Fruit fly (Drosophila melanogaster) whole organism, embryonic: ENCODE measurements around the gene Ids.

ENCODE experiments used
- Aef1 ChIP-seq: fragments of 200-800 bp; sonication (Bioruptor generic); IDR thresholded peaks from 3 replicates; pipeline ENCODE4 v1.3.6; 2022; ENCODE audit warnings: missing biosample characterization, missing genetic modification characterization
- Antp ChIP-seq: fragments of 200-800 bp; sonication (Bioruptor generic); optimal IDR thresholded peaks from 3 replicates; lab custom pipeline; 2016; ENCODE audit warnings: missing biosample characterization, missing genetic modification characterization
- Atf6 ChIP-seq: fragments of 200-800 bp; sonication (Bioruptor generic); IDR thresholded peaks from 2 replicates; pipeline ENCODE4 v1.3.6; 2022; ENCODE audit warnings: missing biosample characterization, missing genetic modification characterization
- CG11085 ChIP-seq: fragments of 200-800 bp; sonication (Bioruptor generic); IDR thresholded peaks from 2 replicates; pipeline ENCODE4 v1.3.6; 2022; ENCODE audit warnings: missing biosample characterization, missing genetic modification characterization
- CG12071 ChIP-seq: fragments of 200-800 bp; sonication (Bioruptor generic); optimal IDR thresholded peaks from 3 replicates; lab custom pipeline; 2018; ENCODE audit warnings: missing biosample characterization, mild to moderate bottlenecking, missing genetic modification characterization
- CG14050 ChIP-seq: fragments of 200-800 bp; sonication (Bioruptor generic); IDR thresholded peaks from 3 replicates; pipeline ENCODE4 v1.3.6; 2022; ENCODE audit warnings: missing biosample characterization, missing genetic modification characterization
- CG14860 ChIP-seq: fragments of 200-800 bp; sonication (Bioruptor generic); IDR thresholded peaks from 3 replicates; pipeline ENCODE4 v1.3.6; 2022; ENCODE audit warnings: missing biosample characterization, missing genetic modification characterization; ENCODE audit not compliant: partially characterized antibody
- CG15073 ChIP-seq: fragments of 200-800 bp; sonication (Bioruptor generic); optimal IDR thresholded peaks from 2 replicates; lab custom pipeline; 2016; ENCODE audit warnings: missing biosample characterization, missing genetic modification characterization
- CG1529 ChIP-seq: fragments of 200-800 bp; sonication (Bioruptor generic); optimal IDR thresholded peaks from 3 replicates; lab custom pipeline; 2018; ENCODE audit warnings: missing biosample characterization, missing genetic modification characterization
- CG31224 ChIP-seq: fragments of 200-800 bp; sonication (Bioruptor generic); IDR thresholded peaks from 2 replicates; pipeline ENCODE4 v1.3.6; 2022; ENCODE audit warnings: missing biosample characterization, missing genetic modification characterization
- CG31365 ChIP-seq: fragments of 200-800 bp; sonication (Bioruptor generic); optimal IDR thresholded peaks from 2 replicates; lab custom pipeline; 2018; ENCODE audit warnings: missing biosample characterization, mild to moderate bottlenecking, missing genetic modification characterization
- CG3281 ChIP-seq: fragments of 200-800 bp; sonication (Bioruptor generic); optimal IDR thresholded peaks from 3 replicates; lab custom pipeline; 2017; ENCODE audit warnings: missing biosample characterization, mild to moderate bottlenecking, missing genetic modification characterization
- CG43689 ChIP-seq: fragments of 200-800 bp; sonication (Bioruptor generic); IDR thresholded peaks from 2 replicates; pipeline ENCODE4 v1.3.6; 2022; ENCODE audit warnings: missing biosample characterization, missing genetic modification characterization
- CG6175 ChIP-seq: fragments of 200-800 bp; sonication (Bioruptor generic); IDR thresholded peaks from 3 replicates; pipeline ENCODE4 v1.3.6; 2022; ENCODE audit warnings: missing biosample characterization, missing genetic modification characterization
- CG7839 ChIP-seq: fragments of 200-800 bp; sonication (Bioruptor generic); optimal IDR thresholded peaks from 3 replicates; lab custom pipeline; 2018; ENCODE audit warnings: missing biosample characterization, mild to moderate bottlenecking, missing genetic modification characterization, moderate library complexity
- CG7987 ChIP-seq: fragments of 200-800 bp; sonication (Bioruptor generic); optimal IDR thresholded peaks from 2 replicates; lab custom pipeline; 2018; ENCODE audit warnings: missing biosample characterization, mild to moderate bottlenecking, missing genetic modification characterization, moderate library complexity
- Camta ChIP-seq: fragments of 200-800 bp; sonication (Bioruptor generic); optimal IDR thresholded peaks from 2 replicates; lab custom pipeline; 2016; ENCODE audit warnings: missing biosample characterization, missing genetic modification characterization
- Chrac-16 ChIP-seq: fragments of 200-800 bp; sonication (Bioruptor generic); optimal IDR thresholded peaks from 3 replicates; lab custom pipeline; 2016; ENCODE audit warnings: missing biosample characterization, missing genetic modification characterization
- CoRest ChIP-seq: fragments of 200-800 bp; sonication (Bioruptor generic); optimal IDR thresholded peaks from 3 replicates; lab custom pipeline; 2018; ENCODE audit warnings: missing biosample characterization, mild to moderate bottlenecking, missing genetic modification characterization, moderate library complexity
- Dbx ChIP-seq: fragments of 200-800 bp; sonication (Bioruptor generic); IDR thresholded peaks from 3 replicates; pipeline ENCODE4 v1.3.6; 2022; ENCODE audit warnings: missing biosample characterization, missing genetic modification characterization
- Doc2 ChIP-seq: fragments of 200-800 bp; sonication (Bioruptor generic); IDR thresholded peaks from 2 replicates; pipeline ENCODE4 v1.3.6; 2022; ENCODE audit warnings: missing biosample characterization, missing genetic modification characterization
- Mes4 ChIP-seq: fragments of 200-800 bp; sonication (Bioruptor generic); optimal IDR thresholded peaks from 2 replicates; lab custom pipeline; 2016; ENCODE audit warnings: missing biosample characterization, missing genetic modification characterization
- NfI ChIP-seq: fragments of 200-800 bp; sonication (Bioruptor generic); optimal IDR thresholded peaks from 3 replicates; lab custom pipeline; 2018; ENCODE audit warnings: missing biosample characterization, mild to moderate bottlenecking, missing genetic modification characterization, moderate library complexity
- Stat92E ChIP-seq, 3 experiments: fragments of >200 bp in 2 of 3; fragments of 200-800 bp in 1 of 3; sonication (Bioruptor generic) in 1 of 3; optimal IDR thresholded peaks; 2 replicates each; lab custom pipeline; 2017 to 2019; ENCODE audit warnings: missing biosample characterization in 3 of 3, missing genetic modification characterization in 3 of 3, mild to moderate bottlenecking in 1 of 3, moderate library complexity in 1 of 3
- Tbp ChIP-seq: fragments of >200 bp; optimal IDR thresholded peaks from 2 replicates; lab custom pipeline; 2018; ENCODE audit warnings: missing biosample characterization, missing genetic modification characterization
- amos ChIP-seq: fragments of 200-800 bp; sonication (Bioruptor generic); IDR thresholded peaks from 2 replicates; pipeline ENCODE4 v1.3.6; 2022; ENCODE audit warnings: missing biosample characterization, missing genetic modification characterization; ENCODE audit not compliant: partially characterized antibody
- ap ChIP-seq: fragments of 200-800 bp; sonication (Bioruptor generic); IDR thresholded peaks from 2 replicates; pipeline ENCODE4 v1.3.6; 2022; ENCODE audit warnings: missing biosample characterization, missing genetic modification characterization
- bcd ChIP-seq: fragments of 200-800 bp; sonication (Bioruptor generic); optimal IDR thresholded peaks from 2 replicates; lab custom pipeline; 2017; ENCODE audit warnings: missing biosample characterization, mild to moderate bottlenecking, missing genetic modification characterization
- cas ChIP-seq: fragments of 200-800 bp; sonication (Bioruptor generic); IDR thresholded peaks from 2 replicates; pipeline ENCODE4 v1.3.6; 2022; ENCODE audit warnings: missing biosample characterization, missing genetic modification characterization
- cwo ChIP-seq: fragments of 200-800 bp; sonication (Bioruptor generic); optimal IDR thresholded peaks from 3 replicates; lab custom pipeline; 2017; ENCODE audit warnings: missing biosample characterization, missing genetic modification characterization, mild to moderate bottlenecking, moderate library complexity, missing genetic modification reagents
- disco-r ChIP-seq: fragments of 200-800 bp; sonication (Bioruptor generic); optimal IDR thresholded peaks from 2 replicates; lab custom pipeline; 2016; ENCODE audit warnings: missing biosample characterization, missing genetic modification characterization
- gce ChIP-seq: fragments of 200-800 bp; sonication (Bioruptor generic); IDR thresholded peaks from 3 replicates; pipeline ENCODE4 v1.3.6; 2022; ENCODE audit warnings: missing biosample characterization, missing genetic modification characterization
- gsb-n ChIP-seq: fragments of 200-800 bp; sonication (Bioruptor generic); optimal IDR thresholded peaks from 3 replicates; lab custom pipeline; 2018; ENCODE audit warnings: missing biosample characterization, mild to moderate bottlenecking, missing genetic modification characterization
- insv ChIP-seq, 2 experiments: fragments of 200-800 bp; sonication (Bioruptor generic); optimal IDR thresholded peaks; 3 replicates each; lab custom pipeline; 2016 to 2018; ENCODE audit warnings: missing biosample characterization in 2 of 2, missing genetic modification characterization in 2 of 2
- jigr1 ChIP-seq: fragments of 200-800 bp; sonication (Bioruptor generic); IDR thresholded peaks from 3 replicates; pipeline ENCODE4 v1.3.6; 2022; ENCODE audit warnings: missing biosample characterization, missing genetic modification characterization
- nau ChIP-seq: fragments of 200-800 bp; sonication (Bioruptor generic); optimal IDR thresholded peaks from 3 replicates; lab custom pipeline; 2017; ENCODE audit warnings: missing biosample characterization, mild to moderate bottlenecking, missing genetic modification characterization, missing genetic modification reagents
- pfk ChIP-seq: fragments of 200-800 bp; sonication (Bioruptor generic); optimal IDR thresholded peaks from 2 replicates; lab custom pipeline; 2018; ENCODE audit warnings: missing biosample characterization, mild to moderate bottlenecking, missing genetic modification characterization, moderate library complexity
- phol ChIP-seq: fragments of 200-800 bp; sonication (Bioruptor generic); optimal IDR thresholded peaks from 3 replicates; lab custom pipeline; 2018; ENCODE audit warnings: missing biosample characterization, mild to moderate bottlenecking, missing genetic modification characterization, moderate library complexity
- pum ChIP-seq: fragments of 200-800 bp; sonication (Bioruptor generic); optimal IDR thresholded peaks from 2 replicates; lab custom pipeline; 2016; ENCODE audit warnings: missing biosample characterization, missing genetic modification characterization
- ranshi ChIP-seq: fragments of 200-800 bp; sonication (Bioruptor generic); IDR thresholded peaks from 2 replicates; pipeline ENCODE4 v1.3.6; 2022; ENCODE audit warnings: missing biosample characterization, missing genetic modification characterization
- rib ChIP-seq: fragments of 200-800 bp; sonication (Bioruptor generic); IDR thresholded peaks from 2 replicates; pipeline ENCODE4 v1.3.6; 2022; ENCODE audit warnings: missing biosample characterization, missing genetic modification characterization
- sens-2 ChIP-seq: fragments of 200-800 bp; sonication (Bioruptor generic); IDR thresholded peaks from 2 replicates; pipeline ENCODE4 v1.3.6; 2022; ENCODE audit warnings: missing biosample characterization, missing genetic modification characterization
- sim ChIP-seq: fragments of 200-800 bp; sonication (Bioruptor generic); IDR thresholded peaks from 2 replicates; pipeline ENCODE4 v1.3.6; 2022; ENCODE audit warnings: missing biosample characterization, missing genetic modification characterization
- slbo ChIP-seq: fragments of 200-800 bp; sonication (Bioruptor generic); IDR thresholded peaks from 2 replicates; pipeline ENCODE4 v1.3.6; 2022; ENCODE audit warnings: missing biosample characterization, missing genetic modification characterization
- so ChIP-seq: fragments of 200-800 bp; sonication (Bioruptor generic); IDR thresholded peaks from 3 replicates; pipeline ENCODE4 v1.3.6; 2022; ENCODE audit warnings: missing biosample characterization, missing genetic modification characterization
- sr ChIP-seq: fragments of 200-800 bp; sonication (Bioruptor generic); IDR thresholded peaks from 3 replicates; pipeline ENCODE4 v1.3.6; 2022; ENCODE audit warnings: missing biosample characterization, missing genetic modification characterization
- tgo ChIP-seq: fragments of 200-800 bp; sonication (Bioruptor generic); IDR thresholded peaks from 3 replicates; pipeline ENCODE4 v1.3.6; 2022; ENCODE audit warnings: missing biosample characterization, missing genetic modification characterization
- tll ChIP-seq, 2 experiments: fragments of 200-800 bp in 1 of 2; fragments of >200 bp in 1 of 2; sonication (Bioruptor generic) in 1 of 2; optimal IDR thresholded peaks; 2 replicates each; lab custom pipeline; 2017 to 2019; ENCODE audit warnings: missing biosample characterization in 2 of 2, missing genetic modification characterization in 2 of 2, mild to moderate bottlenecking in 1 of 2, moderate library complexity in 1 of 2
- tna ChIP-seq: fragments of 200-800 bp; sonication (Bioruptor generic); IDR thresholded peaks from 2 replicates; pipeline ENCODE4 v1.3.6; 2022; ENCODE audit warnings: missing biosample characterization, missing genetic modification characterization; ENCODE audit not compliant: partially characterized antibody
- tup ChIP-seq: fragments of 200-800 bp; sonication (Bioruptor generic); optimal IDR thresholded peaks from 2 replicates; lab custom pipeline; 2016; ENCODE audit warnings: missing biosample characterization, mild to moderate bottlenecking, missing genetic modification characterization, moderate library complexity
- zen2 ChIP-seq: fragments of 200-800 bp; sonication (Bioruptor generic); IDR thresholded peaks from 3 replicates; pipeline ENCODE4 v1.3.6; 2022; ENCODE audit warnings: missing biosample characterization, missing genetic modification characterization; ENCODE audit not compliant: partially characterized antibody

Gene Ids

DNA sequence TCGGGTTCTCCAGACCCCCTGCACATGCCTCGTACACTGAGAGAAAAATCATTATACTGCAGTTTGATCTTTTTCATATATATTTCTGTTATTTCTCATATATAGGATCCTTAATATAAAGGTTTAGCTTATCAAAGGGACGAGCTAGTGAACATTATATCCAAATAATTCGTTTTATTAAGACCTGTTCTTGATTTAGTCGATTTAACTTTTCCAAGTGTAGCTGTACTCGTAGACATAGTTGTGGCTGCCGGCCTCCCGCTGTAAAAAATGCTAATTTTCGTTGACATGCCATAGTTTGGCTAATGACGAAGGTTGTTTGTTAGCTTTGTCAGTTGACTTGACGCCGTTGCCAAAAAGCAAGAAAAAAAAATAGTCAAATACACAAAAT lies 4.4 kb downstream of the Ids start (continued):
- TF ChIP-seq CG6175 (GFP tag; lab: Robert Waterston, UW) (peak; percentile 60; the same call in 1 of the 3 replicates), CG31224 (GFP tag; lab: Robert Waterston, UW) (peak; percentile 83), CG14050 (GFP tag; lab: Robert Waterston, UW) (peak; percentile 79), CG14860 (GFP tag; lab: Robert Waterston, UW) (no peak), Camta (GFP tag; lab: Kevin White, UChicago) (peak; percentile 81), CG11085 (GFP tag; lab: Robert Waterston, UW) (peak; percentile 63), bcd (GFP tag; lab: Kevin White, UChicago) (peak; percentile 85), Stat92E (GFP tag; optimal IDR thresholded peaks at IDR 0.05; lab: Kevin White, UChicago) (peak in 1 of 3 experiments; percentile 56), pfk (no peak), amos (GFP tag; lab: Robert Waterston, UW) (no peak), sens-2 (GFP tag; lab: Robert Waterston, UW) (peak; percentile 83), tgo (peak; percentile 86), Mes4 (GFP tag; lab: Kevin White, UChicago) (peak; percentile 59), ap (GFP tag; lab: Robert Waterston, UW) (peak; percentile 57; the same call in 1 of the 2 replicates), tna (GFP tag; lab: Robert Waterston, UW) (no peak), ranshi (GFP tag; lab: Robert Waterston, UW) (peak; percentile 81), Dbx (peak; percentile 86), phol (peak; percentile 89), slbo (GFP tag; lab: Robert Waterston, UW) (peak; percentile 88), Doc2 (GFP tag; lab: Robert Waterston, UW) (no peak), CoRest (tag; lab: Kevin White, UChicago) (peak; percentile 89), Chrac-16 (GFP tag; lab: Kevin White, UChicago) (peak; percentile 81), jigr1 (GFP tag; lab: Robert Waterston, UW) (no peak), rib (GFP tag; lab: Robert Waterston, UW) (peak; percentile 60), CG7839 (tag; lab: Kevin White, UChicago) (peak; percentile 92), CG7987 (GFP tag; lab: Kevin White, UChicago) (peak; percentile 62), nau (GFP tag; lab: Kevin White, UChicago) (peak; percentile 68), tup (GFP tag; lab: Kevin White, UChicago) (peak; percentile 74), cwo (GFP tag; lab: Kevin White, UChicago) (peak; percentile 74), disco-r (GFP tag; lab: Kevin White, UChicago) (peak; percentile 67), sr (GFP tag; lab: Robert Waterston, UW) (no peak; the same call in 2 of the 3 replicates), gce (GFP tag; lab: Robert Waterston, UW) (peak; percentile 74; the same call in 1 of the 3 replicates), CG31365 (tag; lab: Kevin White, UChicago) (peak; percentile 65), sim (peak; percentile 75; the same call in 1 of the 2 replicates), Antp (GFP tag; lab: Kevin White, UChicago) (peak; percentile 56), pum (peak; percentile 69), Tbp (no peak), CG43689 (GFP tag; lab: Robert Waterston, UW) (peak; percentile 69), Atf6 (GFP tag; lab: Robert Waterston, UW) (peak; percentile 80), insv (GFP tag; optimal IDR thresholded peaks at IDR 0.05; lab: Kevin White, UChicago) (no peak), Aef1 (GFP tag; lab: Robert Waterston, UW) (peak; percentile 77), NfI (GFP tag; lab: Kevin White, UChicago) (peak; percentile 68), CG12071 (peak; percentile 70), tll (GFP tag; optimal IDR thresholded peaks at IDR 0.05; lab: Kevin White, UChicago) (no peak), CG15073 (GFP tag; lab: Kevin White, UChicago) (peak; percentile 30), zen2 (GFP tag; lab: Robert Waterston, UW) (no peak), CG3281 (peak; percentile 87), so (GFP tag; lab: Robert Waterston, UW) (peak; percentile 86), gsb-n (tag; lab: Kevin White, UChicago) (peak; percentile 81), cas (peak; percentile 59; the same call in 1 of the 2 replicates), CG1529 (GFP tag; lab: Kevin White, UChicago) (peak; percentile 76)
